Fruit fly (Drosophila melanogaster) whole organism, embryonic: ENCODE results near the gene Ist1.

Experiments used
- B-H2 ChIP-seq: fragments of 200-800 bp; sonication (Bioruptor generic); optimal IDR thresholded peaks from 2 replicates; lab custom pipeline; 2018; ENCODE audit warnings: missing biosample characterization, mild to moderate bottlenecking, missing genetic modification characterization
- CG10366 ChIP-seq: fragments of 200-800 bp; sonication (Bioruptor generic); IDR thresholded peaks from 2 replicates; pipeline ENCODE4 v1.3.6; 2022; ENCODE audit warnings: missing biosample characterization, missing genetic modification characterization
- CG12104 ChIP-seq: fragments of 200-800 bp; sonication (Bioruptor generic); optimal IDR thresholded peaks from 3 replicates; lab custom pipeline; 2016; ENCODE audit warnings: missing biosample characterization, missing genetic modification characterization
- CG12299 ChIP-seq: fragments of 200-800 bp; sonication (Bioruptor generic); optimal IDR thresholded peaks from 2 replicates; lab custom pipeline; 2018; ENCODE audit warnings: missing biosample characterization, mild to moderate bottlenecking, missing genetic modification characterization
- CG13424 ChIP-seq: fragments of 200-800 bp; sonication (Bioruptor generic); optimal IDR thresholded peaks from 2 replicates; lab custom pipeline; 2019; ENCODE audit warnings: missing biosample characterization, mild to moderate bottlenecking, missing genetic modification characterization, moderate library complexity
- CG13894 ChIP-seq: fragments of 200-800 bp; sonication (Bioruptor generic); optimal IDR thresholded peaks from 3 replicates; lab custom pipeline; 2018; ENCODE audit warnings: missing biosample characterization, mild to moderate bottlenecking, missing genetic modification characterization, moderate library complexity
- CG14710 ChIP-seq: fragments of 200-800 bp; sonication (Bioruptor generic); optimal IDR thresholded peaks from 3 replicates; lab custom pipeline; 2019; ENCODE audit warnings: missing biosample characterization, mild to moderate bottlenecking, missing genetic modification characterization, moderate library complexity
- CG17186 ChIP-seq: fragments of 200-800 bp; sonication (Bioruptor generic); optimal IDR thresholded peaks from 3 replicates; lab custom pipeline; 2017; ENCODE audit warnings: missing biosample characterization, missing genetic modification reagents, missing genetic modification characterization
- CG3065 ChIP-seq: fragments of 200-800 bp; sonication (Bioruptor generic); optimal IDR thresholded peaks from 2 replicates; lab custom pipeline; 2016; ENCODE audit warnings: missing biosample characterization, missing genetic modification characterization
- CG3281 ChIP-seq: fragments of 200-800 bp; sonication (Bioruptor generic); optimal IDR thresholded peaks from 3 replicates; lab custom pipeline; 2017; ENCODE audit warnings: missing biosample characterization, mild to moderate bottlenecking, missing genetic modification characterization
- CG8765 ChIP-seq: fragments of 200-800 bp; sonication (Bioruptor generic); IDR thresholded peaks from 2 replicates; pipeline ENCODE4 v1.3.6; 2022; ENCODE audit warnings: missing biosample characterization, missing genetic modification characterization
- CG9797 ChIP-seq: fragments of 200-800 bp; sonication (Bioruptor generic); optimal IDR thresholded peaks from 3 replicates; lab custom pipeline; 2018; ENCODE audit warnings: missing biosample characterization, mild to moderate bottlenecking, missing genetic modification characterization
- CG9932 ChIP-seq: fragments of 200-800 bp; sonication (Bioruptor generic); IDR thresholded peaks from 2 replicates; pipeline ENCODE4 v1.3.6; 2022; ENCODE audit warnings: missing biosample characterization, missing genetic modification characterization
- CHES-1-like ChIP-seq: fragments of 200-800 bp; sonication (Bioruptor generic); optimal IDR thresholded peaks from 2 replicates; lab custom pipeline; 2016; ENCODE audit warnings: missing biosample characterization, missing genetic modification characterization
- Camta ChIP-seq: fragments of 200-800 bp; sonication (Bioruptor generic); optimal IDR thresholded peaks from 2 replicates; lab custom pipeline; 2016; ENCODE audit warnings: missing biosample characterization, missing genetic modification characterization
- CoRest ChIP-seq: fragments of 200-800 bp; sonication (Bioruptor generic); optimal IDR thresholded peaks from 3 replicates; lab custom pipeline; 2018; ENCODE audit warnings: missing biosample characterization, mild to moderate bottlenecking, missing genetic modification characterization, moderate library complexity
- CrebB ChIP-seq: fragments of 200-800 bp; sonication (Bioruptor generic); optimal IDR thresholded peaks from 3 replicates; lab custom pipeline; 2018; ENCODE audit warnings: missing biosample characterization, mild to moderate bottlenecking, missing genetic modification characterization
- Dip2 ChIP-seq: fragments of 200-800 bp; sonication (Bioruptor generic); IDR thresholded peaks from 2 replicates; pipeline ENCODE4 v1.3.6; 2022; ENCODE audit warnings: missing biosample characterization, missing genetic modification characterization
- Doc2 ChIP-seq: fragments of 200-800 bp; sonication (Bioruptor generic); IDR thresholded peaks from 2 replicates; pipeline ENCODE4 v1.3.6; 2022; ENCODE audit warnings: missing biosample characterization, missing genetic modification characterization
- ERR ChIP-seq: fragments of 200-800 bp; sonication (Bioruptor generic); optimal IDR thresholded peaks from 2 replicates; lab custom pipeline; 2016; ENCODE audit warnings: missing biosample characterization, missing genetic modification characterization
- HHEX ChIP-seq: fragments of 200-800 bp; sonication (Bioruptor generic); optimal IDR thresholded peaks from 3 replicates; lab custom pipeline; 2017; ENCODE audit warnings: missing biosample characterization, mild to moderate bottlenecking, missing genetic modification characterization, missing genetic modification reagents
- HmgD ChIP-seq: fragments of 200-800 bp; sonication (Bioruptor generic); optimal IDR thresholded peaks from 3 replicates; lab custom pipeline; 2016; ENCODE audit warnings: missing biosample characterization, missing genetic modification characterization
- HmgZ ChIP-seq: fragments of 200-800 bp; sonication (Bioruptor generic); optimal IDR thresholded peaks from 2 replicates; lab custom pipeline; 2018; ENCODE audit warnings: missing biosample characterization, mild to moderate bottlenecking, missing genetic modification characterization
- Hr39 ChIP-seq: fragments of >200 bp; optimal IDR thresholded peaks from 2 replicates; lab custom pipeline; 2017
- Hr51 ChIP-seq, 2 experiments: fragments of 200-800 bp; sonication (Bioruptor generic); optimal IDR thresholded peaks; 2 replicates in 1 of 2; 3 replicates in 1 of 2; lab custom pipeline; 2016 to 2018; ENCODE audit warnings: missing biosample characterization in 2 of 2, missing genetic modification characterization in 2 of 2, mild to moderate bottlenecking in 1 of 2, moderate library complexity in 1 of 2
- Hr78 ChIP-seq, 2 experiments: fragments of 200-800 bp in 1 of 2; fragments of >200 bp in 1 of 2; sonication (Bioruptor generic) in 1 of 2; optimal IDR thresholded peaks; 2 replicates each; lab custom pipeline; 2017 to 2019; ENCODE audit warnings: missing biosample characterization in 2 of 2, missing genetic modification characterization in 2 of 2, mild to moderate bottlenecking in 1 of 2, moderate library complexity in 1 of 2
- Rfx ChIP-seq: fragments of 200-800 bp; sonication (Bioruptor generic); IDR thresholded peaks from 2 replicates; pipeline ENCODE4 v1.3.6; 2022; ENCODE audit warnings: missing biosample characterization, missing genetic modification characterization
- TFAM ChIP-seq: fragments of 200-800 bp; sonication (Bioruptor generic); optimal IDR thresholded peaks from 2 replicates; lab custom pipeline; 2017; ENCODE audit warnings: missing biosample characterization, missing genetic modification characterization, inconsistent platforms
- Taf1 ChIP-seq: fragments of 200-800 bp; sonication (Bioruptor generic); IDR thresholded peaks from 2 replicates; pipeline ENCODE4 v1.3.6; 2022; ENCODE audit warnings: missing biosample characterization, missing genetic modification characterization
- Xrp1 ChIP-seq: fragments of 200-800 bp; sonication (Bioruptor generic); IDR thresholded peaks from 2 replicates; pipeline ENCODE4 v1.3.6; 2022; ENCODE audit warnings: missing biosample characterization, missing genetic modification characterization
- ac ChIP-seq: fragments of 200-800 bp; sonication (Bioruptor generic); optimal IDR thresholded peaks from 3 replicates; lab custom pipeline; 2017; ENCODE audit warnings: missing biosample characterization, mild to moderate bottlenecking, missing genetic modification characterization
- bsh ChIP-seq, 2 experiments: fragments of 200-800 bp; sonication (Bioruptor generic); optimal IDR thresholded peaks; 2 replicates each; lab custom pipeline; 2017 to 2018; ENCODE audit warnings: mild to moderate bottlenecking in 2 of 2, missing biosample characterization in 2 of 2, missing genetic modification characterization in 2 of 2, moderate library complexity in 1 of 2
- cato ChIP-seq: fragments of 200-800 bp; sonication (Bioruptor generic); optimal IDR thresholded peaks from 2 replicates; lab custom pipeline; 2016; ENCODE audit warnings: missing biosample characterization, missing genetic modification characterization, borderline replicate concordance
- dan ChIP-seq: fragments of 200-800 bp; sonication (Bioruptor generic); IDR thresholded peaks from 2 replicates; pipeline ENCODE4 v1.3.6; 2022; ENCODE audit warnings: missing biosample characterization, missing genetic modification characterization
- eyg ChIP-seq: fragments of 200-800 bp; sonication (Bioruptor generic); optimal IDR thresholded peaks from 3 replicates; lab custom pipeline; 2016; ENCODE audit warnings: missing biosample characterization, missing genetic modification characterization
- fd96Cb ChIP-seq: fragments of 200-800 bp; sonication (Bioruptor generic); optimal IDR thresholded peaks from 2 replicates; lab custom pipeline; 2018; ENCODE audit warnings: missing biosample characterization, mild to moderate bottlenecking, missing genetic modification characterization, moderate library complexity
- fu2 ChIP-seq: fragments of 200-800 bp; sonication (Bioruptor generic); optimal IDR thresholded peaks from 2 replicates; lab custom pipeline; 2016; ENCODE audit warnings: missing biosample characterization, missing genetic modification characterization
- gcm ChIP-seq: fragments of 200-800 bp; sonication (Bioruptor generic); optimal IDR thresholded peaks from 2 replicates; lab custom pipeline; 2019; ENCODE audit warnings: missing biosample characterization, mild to moderate bottlenecking, missing genetic modification characterization, moderate library complexity
- jigr1 ChIP-seq: fragments of 200-800 bp; sonication (Bioruptor generic); IDR thresholded peaks from 3 replicates; pipeline ENCODE4 v1.3.6; 2022; ENCODE audit warnings: missing biosample characterization, missing genetic modification characterization
- lbe ChIP-seq: fragments of 200-800 bp; sonication (Bioruptor generic); optimal IDR thresholded peaks from 2 replicates; lab custom pipeline; 2016; ENCODE audit warnings: missing biosample characterization, mild to moderate bottlenecking, missing genetic modification characterization
- lola ChIP-seq, 3 experiments: fragments of >200 bp in 2 of 3; fragments of 200-800 bp in 1 of 3; sonication (Bioruptor generic) in 1 of 3; optimal IDR thresholded peaks; 2 replicates each; lab custom pipeline; 2017 to 2019; ENCODE audit warnings: missing biosample characterization in 3 of 3, missing genetic modification characterization in 3 of 3, mild to moderate bottlenecking in 1 of 3, moderate library complexity in 1 of 3
- mirr ChIP-seq: fragments of 200-800 bp; sonication (Bioruptor generic); optimal IDR thresholded peaks from 3 replicates; lab custom pipeline; 2018; ENCODE audit warnings: missing biosample characterization, mild to moderate bottlenecking, missing genetic modification characterization
- nau ChIP-seq: fragments of 200-800 bp; sonication (Bioruptor generic); optimal IDR thresholded peaks from 3 replicates; lab custom pipeline; 2017; ENCODE audit warnings: missing biosample characterization, mild to moderate bottlenecking, missing genetic modification characterization, missing genetic modification reagents
- ranshi ChIP-seq: fragments of 200-800 bp; sonication (Bioruptor generic); IDR thresholded peaks from 2 replicates; pipeline ENCODE4 v1.3.6; 2022; ENCODE audit warnings: missing biosample characterization, missing genetic modification characterization
- slp2 ChIP-seq: fragments of 200-800 bp; sonication (Bioruptor generic); optimal IDR thresholded peaks from 2 replicates; lab custom pipeline; 2016; ENCODE audit warnings: missing biosample characterization, missing genetic modification characterization
- stwl ChIP-seq: fragments of 200-800 bp; sonication (Bioruptor generic); optimal IDR thresholded peaks from 3 replicates; lab custom pipeline; 2018; ENCODE audit warnings: missing biosample characterization, mild to moderate bottlenecking, missing genetic modification characterization, moderate library complexity
- unpg ChIP-seq: fragments of 200-800 bp; sonication (Bioruptor generic); optimal IDR thresholded peaks from 3 replicates; lab custom pipeline; 2018; ENCODE audit warnings: missing biosample characterization, mild to moderate bottlenecking, missing genetic modification characterization, moderate library complexity
- yki ChIP-seq: fragments of >200 bp; optimal IDR thresholded peaks from 3 replicates; lab custom pipeline; 2018
- z ChIP-seq: fragments of 200-800 bp; sonication (Bioruptor generic); IDR thresholded peaks from 3 replicates; pipeline ENCODE4 v1.3.6; 2022; ENCODE audit warnings: missing biosample characterization, missing genetic modification characterization

Ist1 gene

dm6 chr3L:6752278-6753096 is 3.8 kb downstream of the Ist1 start, which contains the start of the genes velo and Sbds (continued):
- TF ChIP-seq TFAM (GFP tag; lab: Kevin White, UChicago) = no peak
- peak; percentile 18 for TF ChIP-seq Camta (GFP tag; lab: Kevin White, UChicago)
- no peak for TF ChIP-seq dan (GFP tag; lab: Robert Waterston, UW)
- TF ChIP-seq stwl = peak; percentile 60
- no peak for TF ChIP-seq Dip2 (GFP tag; lab: Robert Waterston, UW)
- no peak for TF ChIP-seq cato
- no peak for TF ChIP-seq Doc2 (GFP tag; lab: Robert Waterston, UW)
- peak; percentile 40; the same call in 1 of the 2 replicates for TF ChIP-seq Xrp1 (GFP tag; lab: Robert Waterston, UW)
- no peak for TF ChIP-seq CrebB (tag; lab: Kevin White, UChicago)
- TF ChIP-seq fd96Cb (tag; lab: Kevin White, UChicago) = peak; percentile 11
- peak in 1 of 3 experiments; percentile 28 for TF ChIP-seq lola (GFP tag; optimal IDR thresholded peaks at IDR 0.05; lab: Kevin White, UChicago)
- peak; percentile 26 for TF ChIP-seq lbe (GFP tag; lab: Kevin White, UChicago)
- TF ChIP-seq CG14710 (tag; lab: Kevin White, UChicago) = peak; percentile 43
- no peak for TF ChIP-seq Taf1
- no peak for TF ChIP-seq Hr39 (lab: Kevin White, UChicago)
- TF ChIP-seq CG13424 (tag; lab: Kevin White, UChicago) = peak; percentile 74
- peak; percentile 56 for TF ChIP-seq B-H2
- peak; percentile 75 for TF ChIP-seq CHES-1-like (GFP tag; lab: Kevin White, UChicago)
- TF ChIP-seq jigr1 (GFP tag; lab: Robert Waterston, UW) = no peak
- peak; percentile 15 for TF ChIP-seq unpg (GFP tag; lab: Kevin White, UChicago)
- no peak for TF ChIP-seq CG12104 (GFP tag; lab: Kevin White, UChicago)
- TF ChIP-seq HHEX = peak; percentile 5
- TF ChIP-seq nau (GFP tag; lab: Kevin White, UChicago) = no peak
- TF ChIP-seq ERR (GFP tag; lab: Kevin White, UChicago) = peak; percentile 14
- peak; percentile 32 for TF ChIP-seq CG9797 (GFP tag; lab: Kevin White, UChicago)
- TF ChIP-seq CG13894 (tag; lab: Kevin White, UChicago) = peak; percentile 17
- TF ChIP-seq Rfx = peak; percentile 70
- peak; percentile 57 for TF ChIP-seq HmgD (GFP tag; lab: Kevin White, UChicago)
- TF ChIP-seq CG8765 (GFP tag; lab: Robert Waterston, UW) = 0 out of 2 replicates have a peak, but pooled peaks have one; percentile 18
- TF ChIP-seq CG10366 = peak; percentile 41
- peak; percentile 6 for TF ChIP-seq CG3065 (GFP tag; lab: Kevin White, UChicago)
- peak; percentile 42 for TF ChIP-seq mirr (GFP tag; lab: Kevin White, UChicago)
- TF ChIP-seq ac (GFP tag; lab: Kevin White, UChicago) = no peak
- TF ChIP-seq Hr51 (GFP tag; optimal IDR thresholded peaks at IDR 0.05; lab: Kevin White, UChicago) = peak in 1 of 2 experiments; percentile 54
- TF ChIP-seq CG9932 (GFP tag; lab: Robert Waterston, UW) = peak; percentile 74
- peak in 1 of 2 experiments; percentile 20 for TF ChIP-seq bsh (GFP tag; optimal IDR thresholded peaks at IDR 0.05; lab: Kevin White, UChicago)
- TF ChIP-seq CG17186 (GFP tag; lab: Kevin White, UChicago) = peak; percentile 0
- TF ChIP-seq ranshi = 0 out of 2 replicates have a peak, but pooled peaks have one; percentile 8
- TF ChIP-seq slp2 (GFP tag; lab: Kevin White, UChicago) = no peak
- TF ChIP-seq CG3281 (GFP tag; lab: Kevin White, UChicago) = peak; percentile 51
- no peak for TF ChIP-seq fu2 (GFP tag; lab: Kevin White, UChicago)
- peak; percentile 22 for TF ChIP-seq CG12299
- no peak for TF ChIP-seq yki (lab: Kevin White, UChicago)
- TF ChIP-seq Hr78 (GFP tag; optimal IDR thresholded peaks at IDR 0.05; lab: Kevin White, UChicago) = no peak
- TF ChIP-seq CoRest (tag; lab: Kevin White, UChicago) = peak; percentile 60
- no peak for TF ChIP-seq z (GFP tag; lab: Robert Waterston, UW)
- no peak for TF ChIP-seq eyg (GFP tag; lab: Kevin White, UChicago)
- TF ChIP-seq gcm (GFP tag; lab: Kevin White, UChicago) = no peak
- TF ChIP-seq HmgZ (tag; lab: Kevin White, UChicago) = peak; percentile 69
